Fruit fly (Drosophila melanogaster): ENCODE results near the gene Cds.
A peak's percentile ranks its signal among the peaks of the same experiment; 100 is the strongest.

DNA sequence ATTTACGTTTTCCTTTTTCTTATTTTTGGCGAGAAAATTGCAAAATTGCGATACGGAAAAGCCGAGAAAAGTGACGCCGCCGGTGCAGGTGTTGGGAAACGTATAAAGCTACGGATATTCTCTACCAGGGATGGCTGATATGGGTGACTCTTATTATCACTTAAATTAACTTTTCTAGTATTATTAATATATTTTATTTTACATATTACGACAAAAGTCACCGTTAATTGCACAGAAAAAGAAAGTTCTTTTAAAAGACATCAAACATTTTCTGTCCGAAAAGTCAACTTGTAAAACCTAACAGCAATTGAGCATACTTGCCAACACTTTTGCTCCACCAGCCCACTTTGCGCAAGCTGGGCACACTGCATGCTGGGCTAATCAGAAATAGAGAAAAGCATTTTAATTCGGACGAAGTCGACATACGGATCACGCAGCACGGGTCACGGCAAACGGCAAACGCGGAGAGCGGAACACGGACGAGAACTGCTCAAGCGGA, at the start of gene Cds, which contains the start of gene Uba2:
- TF ChIP-seq EcR (GFP tag; optimal IDR thresholded peaks at IDR 0.05) (peak; percentile 14), CG15710 (tag; optimal IDR thresholded peaks at IDR 0.05) (peak; percentile 85), CG13204 (GFP tag; optimal IDR thresholded peaks at IDR 0.05) (no peak), Ets98B (GFP tag; IDR thresholded peaks at IDR 0.05) (peak; percentile 90), fd96Ca (GFP tag; IDR thresholded peaks at IDR 0.05) (peak; percentile 90), CG12605 (GFP tag; IDR thresholded peaks at IDR 0.05) (peak; percentile 72), Pif1B (GFP tag; optimal IDR thresholded peaks at IDR 0.05) (peak; percentile 80), CG8159 (tag; optimal IDR thresholded peaks at IDR 0.05) (peak; percentile 97), D1 (tag; optimal IDR thresholded peaks at IDR 0.05) (no peak), Pif1A (GFP tag; optimal IDR thresholded peaks at IDR 0.05) (no peak), CG14655 (GFP tag; optimal IDR thresholded peaks at IDR 0.05) (no peak), gl (tag; optimal IDR thresholded peaks at IDR 0.05) (peak; percentile 40), CG34367 (tag; optimal IDR thresholded peaks at IDR 0.05) (peak; percentile 69), CG4496 (GFP tag; IDR thresholded peaks at IDR 0.05) (peak; percentile 90)
